Worm (Caenorhabditis elegans) whole organism, early embryonic: ENCODE measurements around the gene Y47D7A.19.

Source experiments
- B0310.2 ChIP-seq: sonication (generic microtip); optimal IDR thresholded peaks from 2 replicates; lab custom pipeline; 2016; ENCODE audit warnings: mild to moderate bottlenecking, missing genetic modification characterization, missing compliant biosample characterization
- F13C5.2 ChIP-seq: sonication (generic microtip); optimal IDR thresholded peaks from 2 replicates; lab custom pipeline; 2017; ENCODE audit warnings: mild to moderate bottlenecking, missing genetic modification characterization, inconsistent platforms, missing compliant biosample characterization
- aly-1 ChIP-seq: sonication (generic microtip); optimal IDR thresholded peaks from 2 replicates; lab custom pipeline; 2016; ENCODE audit warnings: missing genetic modification characterization, missing compliant biosample characterization
- ama-1 ChIP-seq: fragments of 150-350 bp; optimal IDR thresholded peaks from 2 replicates; lab custom pipeline; 2014
- ceh-13 ChIP-seq: fragments of 200-800 bp; sonication (Bioruptor generic); optimal IDR thresholded peaks from 2 replicates; lab custom pipeline; 2018; ENCODE audit warnings: mild to moderate bottlenecking, missing genetic modification characterization, missing compliant biosample characterization
- ceh-36 ChIP-seq: sonication (generic microtip); optimal IDR thresholded peaks from 2 replicates; lab custom pipeline; 2016; ENCODE audit warnings: missing genetic modification characterization, inconsistent platforms, missing compliant biosample characterization
- ets-7 ChIP-seq: sonication (generic microtip); optimal IDR thresholded peaks from 2 replicates; lab custom pipeline; 2016; ENCODE audit warnings: missing genotype, missing genetic modification characterization, missing compliant biosample characterization
- flt-1 ChIP-seq: fragments of 200-800 bp; sonication (Bioruptor generic); IDR thresholded peaks from 2 replicates; pipeline ENCODE4 v1.3.6; 2022; ENCODE audit warnings: missing genetic modification characterization, missing compliant biosample characterization
- hmbx-1 ChIP-seq: sonication (generic microtip); optimal IDR thresholded peaks from 2 replicates; lab custom pipeline; 2016; ENCODE audit warnings: mild to moderate bottlenecking, missing genetic modification characterization, missing compliant biosample characterization
- hmg-4 ChIP-seq: fragments of 200-800 bp; sonication (Bioruptor generic); optimal IDR thresholded peaks from 2 replicates; lab custom pipeline; 2018; ENCODE audit warnings: mild to moderate bottlenecking, missing genetic modification characterization, missing compliant biosample characterization
- hnd-1 ChIP-seq: sonication (generic microtip); optimal IDR thresholded peaks from 2 replicates; lab custom pipeline; 2016; ENCODE audit warnings: missing genetic modification characterization, missing compliant biosample characterization
- pes-1 ChIP-seq: fragments of 200-800 bp; sonication (Bioruptor generic); IDR thresholded peaks from 2 replicates; pipeline ENCODE4 v1.3.6; 2022; ENCODE audit warnings: missing genetic modification reagents, missing genetic modification characterization, missing compliant biosample characterization
- scrt-1 ChIP-seq: fragments of 200-800 bp; sonication (Bioruptor generic); IDR thresholded peaks from 2 replicates; pipeline ENCODE4 v1.3.6; 2022; ENCODE audit warnings: missing genetic modification characterization, missing compliant biosample characterization
- sea-1 ChIP-seq: fragments of 200-800 bp; sonication (Bioruptor generic); conservative IDR thresholded peaks from 2 replicates; pipeline ENCODE4 v1.3.6; 2022; ENCODE audit warnings: missing genetic modification characterization, missing compliant biosample characterization
- tbx-11 ChIP-seq: fragments of 200-800 bp; sonication (Bioruptor generic); IDR thresholded peaks from 2 replicates; pipeline ENCODE4 v1.3.6; 2022; ENCODE audit warnings: missing genetic modification characterization, missing compliant biosample characterization
- tbx-37 ChIP-seq: fragments of 200-800 bp; sonication (Bioruptor generic); conservative IDR thresholded peaks from 2 replicates; pipeline ENCODE4 v1.3.6; 2022; ENCODE audit warnings: missing genetic modification reagents, missing genetic modification characterization, missing compliant biosample characterization
- tra-4 ChIP-seq: sonication (generic microtip); optimal IDR thresholded peaks from 2 replicates; lab custom pipeline; 2017; ENCODE audit warnings: missing genetic modification characterization, missing compliant biosample characterization

Y47D7A.19 gene

DNA sequence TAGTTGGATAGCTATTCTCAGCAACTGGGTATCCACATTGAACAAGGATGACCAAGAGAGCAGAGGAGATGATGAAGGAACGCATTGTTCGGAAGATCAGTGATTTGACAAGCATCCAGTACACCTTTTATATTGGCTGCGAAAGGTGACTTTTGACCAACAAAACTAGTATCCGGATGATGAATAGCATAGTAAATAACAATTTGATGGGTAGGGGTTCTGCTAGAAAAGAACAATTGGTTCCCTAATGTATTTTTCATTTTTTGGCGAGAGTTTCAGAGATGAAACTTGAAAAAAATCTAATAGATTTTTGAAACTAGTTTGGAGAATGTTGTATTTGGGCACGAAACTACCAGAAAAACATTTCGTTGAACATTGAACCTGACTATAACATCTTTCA lies 4.1 kb downstream of the Y47D7A.19 start, which contains the start of gene Y47D7A.11:
Gene Y47D7A.11, minus strand, starts transcription at position 101 of the 400 bp plus-strand sequence.
- TF ChIP-seq scrt-1 (no peak), flt-1 (no peak), tbx-11 (GFP tag; lab: Robert Waterston, UW) (no peak), F13C5.2 (no peak), ceh-36 (tag; lab: Kevin White, UChicago) (no peak), pes-1 (GFP tag; lab: Robert Waterston, UW) (no peak), aly-1 (tag; lab: Kevin White, UChicago) (no peak), sea-1 (GFP tag; lab: Robert Waterston, UW) (no peak), tra-4 (tag; lab: Kevin White, UChicago) (no peak), hmbx-1 (tag; lab: Kevin White, UChicago) (no peak)

- TF ChIP-seq scrt-1 (no peak), tbx-37 (no peak), hmg-4 (GFP tag; lab: Kevin White, UChicago) (no peak), flt-1 (no peak), sea-1 (GFP tag; lab: Robert Waterston, UW) (no peak), ceh-13 (GFP tag; lab: Kevin White, UChicago) (no peak), hmbx-1 (tag; lab: Kevin White, UChicago) (no peak), ceh-36 (tag; lab: Kevin White, UChicago) (no peak), F13C5.2 (no peak), hnd-1 (tag; lab: Kevin White, UChicago) (no peak), aly-1 (tag; lab: Kevin White, UChicago) (no peak), ama-1 (no peak), pes-1 (GFP tag; lab: Robert Waterston, UW) (no peak), ets-7 (tag; lab: Kevin White, UChicago) (no peak)
These were observed 5.4 kb downstream of the Y47D7A.19 start, which contains the start of gene Y47D7A.12 for ce11 chrV:4429576-4429975. TSS of gene Y47D7A.12 (minus strand) at chrV:4429676.

DNA sequence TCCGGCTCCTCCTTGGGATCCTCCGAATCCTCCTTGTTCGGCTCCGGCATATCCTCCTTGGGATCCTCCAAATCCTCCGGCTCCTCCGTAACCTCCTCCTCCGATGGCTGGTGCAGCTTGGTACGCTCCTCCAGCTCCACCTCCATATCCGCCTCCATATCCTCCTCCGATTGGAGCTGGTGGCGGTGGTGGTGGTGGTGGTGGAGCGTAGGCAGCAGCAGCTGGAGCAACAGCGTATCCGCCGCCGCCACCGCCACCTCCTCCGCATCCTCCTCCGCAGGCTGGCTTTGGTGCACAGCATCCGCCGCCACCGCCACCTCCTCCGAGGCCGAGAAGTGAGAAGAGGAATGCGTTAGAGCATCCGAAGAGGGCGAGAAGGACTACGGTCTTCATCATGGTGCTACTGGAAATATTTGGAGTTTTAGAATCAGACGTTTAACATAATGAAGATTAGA lies 8.7 kb downstream of the Y47D7A.19 start, which contains the start of gene Y47D7A.15:
Gene Y47D7A.15, minus strand, starts transcription at position 405 of the 455 bp plus-strand sequence.
- no peak for TF ChIP-seq B0310.2
- TF ChIP-seq tbx-11 (GFP tag; lab: Robert Waterston, UW): no peak
- no peak for TF ChIP-seq ceh-36 (tag; lab: Kevin White, UChicago)
- TF ChIP-seq hmbx-1 (tag; lab: Kevin White, UChicago): no peak
- no peak for TF ChIP-seq ets-7 (tag; lab: Kevin White, UChicago)
- no peak for TF ChIP-seq tra-4 (tag; lab: Kevin White, UChicago)
- TF ChIP-seq sea-1 (GFP tag; lab: Robert Waterston, UW): no peak
- TF ChIP-seq ceh-13 (GFP tag; lab: Kevin White, UChicago): no peak

ce11 chrV:4435411-4435981 lies 11.3 kb downstream of the Y47D7A.19 start, which contains the start of gene Y47D7A.13:
TSS of gene Y47D7A.13 (minus strand) at chrV:4435927.
- TF ChIP-seq scrt-1: no peak
- no peak for TF ChIP-seq B0310.2
- no peak for TF ChIP-seq aly-1 (tag; lab: Kevin White, UChicago)
- TF ChIP-seq ceh-36 (tag; lab: Kevin White, UChicago): no peak
- TF ChIP-seq hmbx-1 (tag; lab: Kevin White, UChicago): no peak
- no peak for TF ChIP-seq hnd-1 (tag; lab: Kevin White, UChicago)
- TF ChIP-seq flt-1: no peak

DNA sequence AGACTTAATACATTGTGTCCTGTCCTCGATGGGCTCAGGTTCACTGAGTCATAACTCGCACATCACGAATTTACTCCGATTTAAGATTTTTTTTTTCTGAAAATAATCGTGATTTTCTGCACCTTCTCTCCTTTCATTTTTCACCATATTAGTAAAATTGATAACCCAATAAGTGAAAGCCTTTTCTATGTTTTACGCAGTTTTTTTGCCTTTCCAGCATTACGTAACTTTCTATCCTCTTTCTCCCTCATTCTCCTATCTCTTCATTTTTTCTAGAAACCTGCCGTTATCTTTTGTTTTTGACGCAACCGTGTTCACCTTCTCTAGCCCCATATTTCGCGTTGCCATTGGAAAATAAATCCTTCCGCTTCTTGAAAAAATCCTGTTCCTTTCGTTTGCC lies 13.1 kb downstream of the Y47D7A.19 start:
- TF ChIP-seq F13C5.2: no peak
- TF ChIP-seq hmg-4 (GFP tag; lab: Kevin White, UChicago): no peak
- no peak for TF ChIP-seq sea-1 (GFP tag; lab: Robert Waterston, UW)
- TF ChIP-seq aly-1 (tag; lab: Kevin White, UChicago): no peak
- no peak for TF ChIP-seq ceh-36 (tag; lab: Kevin White, UChicago)
- no peak for TF ChIP-seq tbx-11 (GFP tag; lab: Robert Waterston, UW)
- TF ChIP-seq tbx-37: no peak
- TF ChIP-seq ceh-13 (GFP tag; lab: Kevin White, UChicago): no peak
- TF ChIP-seq scrt-1: no peak
- no peak for TF ChIP-seq hnd-1 (tag; lab: Kevin White, UChicago)
- no peak for TF ChIP-seq ets-7 (tag; lab: Kevin White, UChicago)
- TF ChIP-seq tra-4 (tag; lab: Kevin White, UChicago): no peak
- no peak for TF ChIP-seq flt-1
- no peak for TF ChIP-seq pes-1 (GFP tag; lab: Robert Waterston, UW)
- no peak for TF ChIP-seq hmbx-1 (tag; lab: Kevin White, UChicago)
- no peak for TF ChIP-seq ama-1

DNA sequence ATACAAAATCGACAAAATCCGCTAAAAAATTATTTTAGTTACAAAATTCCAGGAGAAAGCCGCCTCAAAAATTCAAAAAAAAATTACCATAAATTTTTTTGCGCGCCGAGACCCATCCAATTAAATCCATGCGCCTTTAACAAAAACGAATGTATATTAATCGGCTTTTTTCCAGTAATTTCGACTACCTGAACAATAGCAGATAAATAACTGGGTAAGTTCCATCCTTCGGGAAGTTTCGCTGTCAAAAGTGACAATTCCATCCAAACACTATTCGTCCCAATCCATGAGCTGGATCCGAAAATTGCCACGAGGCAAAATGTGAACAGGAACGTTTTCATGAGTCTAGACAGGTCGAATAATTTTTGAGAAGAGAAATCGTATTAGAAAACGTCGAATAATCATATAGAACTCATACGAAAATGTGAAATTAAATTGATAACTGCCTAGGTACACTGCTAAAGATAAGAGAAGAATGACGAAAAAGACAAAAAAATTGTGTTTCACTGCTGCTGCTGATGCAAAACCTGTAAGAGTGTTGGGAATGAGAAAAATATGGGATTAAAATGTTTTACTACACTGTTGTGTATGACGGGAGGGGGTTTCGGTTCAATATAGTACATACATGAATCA lies 18.7 kb downstream of the Y47D7A.19 start, which contains the start of gene rft-1:
Gene rft-1, minus strand, starts transcription at position 475 of the 633 bp plus-strand sequence.
- TF ChIP-seq tra-4 (tag; lab: Kevin White, UChicago): no peak
- no peak for TF ChIP-seq ama-1

DNA sequence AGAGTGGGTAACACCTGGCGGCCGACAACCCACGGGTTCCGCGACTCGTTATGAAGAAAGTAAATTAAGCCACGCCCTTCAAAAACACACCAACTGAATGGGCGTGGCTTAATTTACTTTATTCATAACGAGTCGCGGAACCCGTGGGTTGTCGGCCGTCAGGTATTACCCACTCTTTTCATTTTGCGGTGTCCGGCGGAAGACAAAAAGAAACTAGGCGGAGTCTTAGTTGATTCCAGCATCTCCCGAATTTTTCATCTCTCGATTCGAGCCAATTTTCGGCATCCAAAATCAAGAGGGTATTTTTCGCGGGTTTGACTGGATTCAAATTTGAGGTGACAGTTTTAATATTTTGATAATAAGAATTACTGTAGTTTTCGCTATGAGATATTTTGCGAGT lies 23.5 kb downstream of the Y47D7A.19 start:
- TF ChIP-seq ama-1: no peak
- TF ChIP-seq B0310.2: no peak
- TF ChIP-seq hmbx-1 (tag; lab: Kevin White, UChicago): no peak
- no peak for TF ChIP-seq flt-1
- no peak for TF ChIP-seq F13C5.2
- no peak for TF ChIP-seq tra-4 (tag; lab: Kevin White, UChicago)
- TF ChIP-seq tbx-37: no peak
- no peak for TF ChIP-seq pes-1 (GFP tag; lab: Robert Waterston, UW)
- TF ChIP-seq scrt-1: no peak
- TF ChIP-seq hmg-4 (GFP tag; lab: Kevin White, UChicago): no peak
- no peak for TF ChIP-seq sea-1 (GFP tag; lab: Robert Waterston, UW)
